Fruit fly (Drosophila melanogaster) S2 (cell line): ENCODE measurements around the gene serp.

Source experiments
- CG8478 ChIP-seq: fragments of >200 bp; optimal IDR thresholded peaks from 2 replicates; lab custom pipeline; 2018
- CTCF ChIP-seq, 2 experiments: fragments of >200 bp; optimal IDR thresholded peaks; 2 replicates each; lab custom pipeline; 2018

- TF ChIP-seq CTCF (optimal IDR thresholded peaks at IDR 0.05; lab: Kevin White, UChicago) (no peak), CG8478 (lab: Kevin White, UChicago) (no peak)
Observed at dm6 chr3L:19696073-19696960, 11.5 kb downstream of the serp start.
